Worm (Caenorhabditis elegans) whole organism, young adult: ENCODE data around the gene T26C5.2.
A peak's percentile ranks its signal among the peaks of the same experiment; 100 is the strongest.

Source experiments
- B0019.2 ChIP-seq: fragments of 200-800 bp; sonication (Bioruptor generic); conservative IDR thresholded peaks from 2 replicates; pipeline ENCODE4 v1.3.6; 2022; ENCODE audit warnings: missing genetic modification reagents, missing genetic modification characterization, missing compliant biosample characterization
- C17E4.6 ChIP-seq: fragments of 200-800 bp; sonication (Bioruptor generic); IDR thresholded peaks from 2 replicates; pipeline ENCODE4 v1.3.6; 2022; ENCODE audit warnings: missing genetic modification reagents, missing genetic modification characterization, missing compliant biosample characterization
- D2030.7 ChIP-seq: fragments of 200-800 bp; sonication (Bioruptor generic); IDR thresholded peaks from 2 replicates; pipeline ENCODE4 v1.3.6; 2022; ENCODE audit warnings: missing genetic modification reagents, missing genetic modification characterization, missing compliant biosample characterization
- F33H1.4 ChIP-seq: fragments of 200-800 bp; sonication (Bioruptor generic); IDR thresholded peaks from 2 replicates; pipeline ENCODE4 v1.3.6; 2022; ENCODE audit warnings: missing genetic modification reagents, missing genetic modification characterization, missing compliant biosample characterization
- F37B4.10 ChIP-seq: fragments of 200-800 bp; sonication (Bioruptor generic); IDR thresholded peaks from 2 replicates; pipeline ENCODE4 v1.3.6; 2022; ENCODE audit warnings: missing genetic modification characterization, missing compliant biosample characterization
- F39B2.1 ChIP-seq: fragments of 200-800 bp; sonication (Bioruptor generic); IDR thresholded peaks from 2 replicates; pipeline ENCODE4 v1.3.6; 2022; ENCODE audit warnings: missing genetic modification reagents, missing genetic modification characterization, missing compliant biosample characterization
- F52B5.7 ChIP-seq: sonication (generic microtip); optimal IDR thresholded peaks from 2 replicates; lab custom pipeline; 2016; ENCODE audit warnings: mild to moderate bottlenecking, missing genetic modification characterization, missing compliant biosample characterization
- F57A8.1 ChIP-seq: fragments of 200-800 bp; sonication (Bioruptor generic); optimal IDR thresholded peaks from 2 replicates; lab custom pipeline; 2018; ENCODE audit warnings: mild to moderate bottlenecking, missing genetic modification characterization, moderate library complexity, missing compliant biosample characterization
- F57C9.4 ChIP-seq: sonication (generic microtip); optimal IDR thresholded peaks from 2 replicates; lab custom pipeline; 2017; ENCODE audit warnings: mild to moderate bottlenecking, missing genetic modification characterization, missing compliant biosample characterization
- K11D2.4 ChIP-seq: fragments of 200-800 bp; sonication (Bioruptor generic); IDR thresholded peaks from 2 replicates; pipeline ENCODE4 v1.3.6; 2022; ENCODE audit warnings: missing genetic modification reagents, missing genetic modification characterization, missing compliant biosample characterization
- Y53G8AR.9 ChIP-seq: fragments of 200-800 bp; sonication (Bioruptor generic); conservative IDR thresholded peaks from 2 replicates; pipeline ENCODE4 v1.3.6; 2022; ENCODE audit warnings: missing genetic modification reagents, missing genetic modification characterization, missing compliant biosample characterization
- Y56A3A.18 ChIP-seq: fragments of 200-800 bp; sonication (Bioruptor generic); IDR thresholded peaks from 2 replicates; pipeline ENCODE4 v1.3.6; 2022; ENCODE audit warnings: missing genetic modification reagents, missing genetic modification characterization, missing compliant biosample characterization
- ZK185.1 ChIP-seq: sonication (generic microtip); optimal IDR thresholded peaks from 2 replicates; lab custom pipeline; 2016; ENCODE audit warnings: mild to moderate bottlenecking, missing genetic modification characterization, missing compliant biosample characterization; ENCODE audit not compliant: poor library complexity, severe bottlenecking
- athp-1 ChIP-seq: sonication (generic microtip); optimal IDR thresholded peaks from 2 replicates; lab custom pipeline; 2017; ENCODE audit warnings: mild to moderate bottlenecking, missing genetic modification characterization, missing compliant biosample characterization
- attf-6 ChIP-seq: fragments of 200-800 bp; sonication (Bioruptor generic); IDR thresholded peaks from 2 replicates; pipeline ENCODE4 v1.3.6; 2022; ENCODE audit warnings: missing genetic modification reagents, missing genetic modification characterization, missing compliant biosample characterization
- ccch-3 ChIP-seq: fragments of 200-800 bp; sonication (Bioruptor generic); optimal IDR thresholded peaks from 2 replicates; lab custom pipeline; 2018; ENCODE audit warnings: mild to moderate bottlenecking, missing genetic modification characterization, missing compliant biosample characterization
- ceh-100 ChIP-seq: fragments of 200-800 bp; sonication (Bioruptor generic); IDR thresholded peaks from 2 replicates; pipeline ENCODE4 v1.3.6; 2022; ENCODE audit warnings: missing genetic modification reagents, missing genetic modification characterization, missing compliant biosample characterization
- ceh-27 ChIP-seq: fragments of 200-800 bp; sonication (Bioruptor generic); optimal IDR thresholded peaks from 2 replicates; lab custom pipeline; 2018; ENCODE audit warnings: mild to moderate bottlenecking, missing genetic modification characterization, moderate library complexity, missing compliant biosample characterization
- ceh-40 ChIP-seq: fragments of 200-800 bp; sonication (Bioruptor generic); IDR thresholded peaks from 2 replicates; pipeline ENCODE4 v1.3.6; 2022; ENCODE audit warnings: missing genetic modification characterization, missing compliant biosample characterization
- ceh-79 ChIP-seq: sonication (generic microtip); optimal IDR thresholded peaks from 2 replicates; lab custom pipeline; 2017; ENCODE audit warnings: mild to moderate bottlenecking, missing genetic modification characterization, missing compliant biosample characterization
- ceh-91 ChIP-seq: fragments of 200-800 bp; sonication (Bioruptor generic); IDR thresholded peaks from 2 replicates; pipeline ENCODE4 v1.3.6; 2022; ENCODE audit warnings: missing genetic modification reagents, missing genetic modification characterization, missing compliant biosample characterization
- dpl-1 ChIP-seq: fragments of 150-350 bp; optimal IDR thresholded peaks from 2 replicates; lab custom pipeline; 2014; ENCODE audit warnings: missing biosample characterization, missing genetic modification reagents, missing genetic modification characterization
- efl-1 ChIP-seq: fragments of 150-350 bp; optimal IDR thresholded peaks from 2 replicates; lab custom pipeline; 2014; ENCODE audit warnings: missing biosample characterization, missing genetic modification reagents, missing genetic modification characterization
- egl-18 ChIP-seq: fragments of 200-800 bp; sonication (Bioruptor generic); IDR thresholded peaks from 2 replicates; pipeline ENCODE4 v1.3.6; 2022; ENCODE audit warnings: missing genetic modification reagents, missing genetic modification characterization, missing compliant biosample characterization
- ekl-4 ChIP-seq: fragments of 200-800 bp; sonication (Bioruptor generic); IDR thresholded peaks from 2 replicates; pipeline ENCODE4 v1.3.6; 2022; ENCODE audit warnings: missing genetic modification reagents, missing genetic modification characterization, missing compliant biosample characterization
- hmg-1.2 ChIP-seq: fragments of 200-800 bp; sonication (Bioruptor generic); IDR thresholded peaks from 2 replicates; pipeline ENCODE4 v1.3.6; 2022; ENCODE audit warnings: missing genetic modification reagents, missing genetic modification characterization, missing compliant biosample characterization
- hmg-20 ChIP-seq: fragments of 200-800 bp; sonication (Bioruptor generic); IDR thresholded peaks from 2 replicates; pipeline ENCODE4 v1.3.6; 2022; ENCODE audit warnings: missing genetic modification reagents, missing genetic modification characterization, missing compliant biosample characterization
- hsf-1 ChIP-seq: fragments of 200-800 bp; sonication (Bioruptor generic); IDR thresholded peaks from 2 replicates; pipeline ENCODE4 v1.3.6; 2022; ENCODE audit warnings: missing genetic modification reagents, missing genetic modification characterization, missing compliant biosample characterization
- lin-26 ChIP-seq: fragments of 200-800 bp; sonication (Bioruptor generic); IDR thresholded peaks from 2 replicates; pipeline ENCODE4 v1.3.6; 2022; ENCODE audit warnings: missing genetic modification reagents, missing genetic modification characterization, missing compliant biosample characterization
- lsl-1 ChIP-seq: fragments of 200-800 bp; sonication (Bioruptor generic); optimal IDR thresholded peaks from 2 replicates; lab custom pipeline; 2018; ENCODE audit warnings: mild to moderate bottlenecking, missing genetic modification characterization, moderate library complexity, missing compliant biosample characterization
- mcd-1 ChIP-seq: fragments of 200-800 bp; sonication (Bioruptor generic); IDR thresholded peaks from 2 replicates; pipeline ENCODE4 v1.3.6; 2022; ENCODE audit warnings: missing genetic modification reagents, missing genetic modification characterization, missing compliant biosample characterization
- mes-4 ChIP-seq: sonication (generic microtip); optimal IDR thresholded peaks from 2 replicates; lab custom pipeline; 2016; ENCODE audit warnings: missing genotype, missing genetic modification characterization, missing compliant biosample characterization
- nfyb-1 ChIP-seq: fragments of 200-800 bp; sonication (Bioruptor generic); IDR thresholded peaks from 2 replicates; pipeline ENCODE4 v1.3.6; 2022; ENCODE audit warnings: missing genetic modification reagents, missing genetic modification characterization, missing compliant biosample characterization
- nhr-120 ChIP-seq: fragments of 200-800 bp; sonication (Bioruptor generic); IDR thresholded peaks from 2 replicates; pipeline ENCODE4 v1.3.6; 2022; ENCODE audit warnings: missing genetic modification characterization, missing compliant biosample characterization
- nhr-27 ChIP-seq: fragments of 200-800 bp; sonication (Bioruptor generic); optimal IDR thresholded peaks from 2 replicates; lab custom pipeline; 2018; ENCODE audit warnings: mild to moderate bottlenecking, missing genetic modification characterization, moderate library complexity, missing compliant biosample characterization
- pha-4 ChIP-seq: fragments of 150-350 bp; sonication (generic microtip); optimal IDR thresholded peaks from 2 replicates; lab custom pipeline; 2014; ENCODE audit warnings: missing biosample characterization, missing genetic modification reagents, missing genetic modification characterization
- repo-1 ChIP-seq: sonication (generic microtip); optimal IDR thresholded peaks from 2 replicates; lab custom pipeline; 2017; ENCODE audit warnings: mild to moderate bottlenecking, missing genetic modification characterization, missing compliant biosample characterization
- rpc-1 ChIP-seq, 2 experiments: fragments of 150-350 bp in 1 of 2; sonication (generic microtip) in 1 of 2; optimal IDR thresholded peaks; 2 replicates each; lab custom pipeline; 2014 to 2018; ENCODE audit warnings: missing biosample characterization in 1 of 2, missing genetic modification characterization in 1 of 2, missing genetic modification reagents in 1 of 2, missing genotype in 1 of 2
- snpc-1.3 ChIP-seq: sonication (generic microtip); optimal IDR thresholded peaks from 2 replicates; lab custom pipeline; 2017; ENCODE audit warnings: missing genetic modification characterization, mild to moderate bottlenecking, missing compliant biosample characterization, antibody characterized with exemption, moderate library complexity, missing genotype, missing genetic modification reagents; ENCODE audit not compliant: insufficient read depth
- snpc-3.4 ChIP-seq: sonication (generic microtip); optimal IDR thresholded peaks from 2 replicates; lab custom pipeline; 2017; ENCODE audit warnings: missing genetic modification characterization, mild to moderate bottlenecking, missing compliant biosample characterization, antibody characterized with exemption, moderate library complexity, missing genotype, missing genetic modification reagents
- snpc-4 ChIP-seq, 5 experiments: fragments of 150-350 bp in 1 of 5; sonication (generic microtip) in 4 of 5; optimal IDR thresholded peaks; 2 replicates each; lab custom pipeline; 2014 to 2018; ENCODE audit warnings: missing genetic modification characterization in 5 of 5, missing biosample characterization in 3 of 5, antibody characterized with exemption in 2 of 5, mild to moderate bottlenecking in 2 of 5, missing compliant biosample characterization in 2 of 5, missing genotype in 2 of 5, moderate library complexity in 2 of 5, missing genetic modification reagents in 1 of 5
- sptf-2 ChIP-seq: fragments of 200-800 bp; sonication (Bioruptor generic); optimal IDR thresholded peaks from 2 replicates; lab custom pipeline; 2018; ENCODE audit warnings: mild to moderate bottlenecking, missing genetic modification characterization, missing compliant biosample characterization
- tbx-9 ChIP-seq: sonication (generic microtip); optimal IDR thresholded peaks from 2 replicates; lab custom pipeline; 2016; ENCODE audit warnings: borderline replicate concordance, missing genetic modification characterization, inconsistent platforms, missing compliant biosample characterization
- unc-130 ChIP-seq: sonication (generic microtip); optimal IDR thresholded peaks from 2 replicates; lab custom pipeline; 2016; ENCODE audit warnings: missing genetic modification reagents, missing genetic modification characterization, missing compliant biosample characterization
- zim-3 ChIP-seq: sonication (generic microtip); optimal IDR thresholded peaks from 2 replicates; lab custom pipeline; 2017; ENCODE audit warnings: mild to moderate bottlenecking, missing genetic modification characterization, moderate library complexity, missing compliant biosample characterization
- ztf-26 ChIP-seq: sonication (generic microtip); optimal IDR thresholded peaks from 2 replicates; lab custom pipeline; 2017; ENCODE audit warnings: missing genetic modification characterization, missing compliant biosample characterization
- ztf-6 ChIP-seq: fragments of 200-800 bp; sonication (Bioruptor generic); IDR thresholded peaks from 2 replicates; pipeline ENCODE4 v1.3.6; 2022; ENCODE audit warnings: missing genetic modification reagents, missing genetic modification characterization, missing compliant biosample characterization

The T26C5.2 gene

DNA sequence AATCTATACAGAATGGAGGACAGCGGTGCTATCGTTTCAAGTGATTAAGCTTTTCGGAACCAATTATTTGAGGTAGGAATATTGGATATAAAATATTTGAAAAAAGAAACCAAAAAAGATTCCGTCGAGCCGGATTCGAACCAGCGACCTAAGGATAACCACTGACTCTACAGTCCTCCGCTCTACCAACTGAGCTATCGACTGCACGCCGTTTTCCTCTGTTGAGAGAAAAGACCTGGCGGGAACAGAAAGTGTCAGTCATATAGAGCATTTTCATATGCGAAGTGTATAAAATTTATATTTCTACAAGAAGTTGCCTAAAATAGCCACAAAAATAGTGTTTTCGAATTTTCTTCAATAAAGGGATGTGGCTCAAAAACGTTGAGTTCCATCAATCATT, 21.3 kb upstream of the T26C5.2 start (continued):
- TF ChIP-seq zim-3 (tag; lab: Kevin White, UChicago) (no peak), ceh-79 (tag; lab: Kevin White, UChicago) (no peak), attf-6 (GFP tag; lab: Robert Waterston, UW) (no peak), nfyb-1 (GFP tag; lab: Robert Waterston, UW) (peak; percentile 86), lsl-1 (GFP tag; lab: Kevin White, UChicago) (peak; percentile 67), mcd-1 (peak; percentile 66), nhr-120 (GFP tag; lab: Robert Waterston, UW) (no peak), ceh-27 (GFP tag; lab: Kevin White, UChicago) (no peak), hmg-1.2 (GFP tag; lab: Robert Waterston, UW) (peak; percentile 67), ceh-40 (GFP tag; lab: Robert Waterston, UW) (no peak), athp-1 (tag; lab: Kevin White, UChicago) (peak; percentile 11), sptf-2 (GFP tag; lab: Kevin White, UChicago) (no peak), Y56A3A.18 (0 out of 2 replicates have a peak, but pooled peaks have one; percentile 47), ztf-6 (GFP tag; lab: Robert Waterston, UW) (no peak), lin-26 (peak; percentile 71; the same call in 1 of the 2 replicates), egl-18 (GFP tag; lab: Robert Waterston, UW) (no peak), nhr-27 (tag; lab: Kevin White, UChicago) (no peak), efl-1 (GFP tag; lab: Kevin White, UChicago) (no peak), rpc-1 (optimal IDR thresholded peaks at IDR 0.05; lab: Kevin White, UChicago) (peak; percentile 65), rpc-1 (tag; optimal IDR thresholded peaks at IDR 0.05; lab: Kevin White, UChicago) (peak; percentile 81), dpl-1 (no peak), F39B2.1 (no peak), mes-4 (tag; lab: Kevin White, UChicago) (peak; percentile 24), D2030.7 (peak; percentile 79), ccch-3 (GFP tag; lab: Kevin White, UChicago) (no peak), snpc-4 (GFP tag; optimal IDR thresholded peaks at IDR 0.05; lab: Kevin White, UChicago) (peak; percentile 90), snpc-4 (tag; optimal IDR thresholded peaks at IDR 0.05; lab: Kevin White, UChicago) (peak; percentile 95 to 97 (median 96)), ekl-4 (GFP tag; lab: Robert Waterston, UW) (peak; percentile 61), F57C9.4 (tag; lab: Kevin White, UChicago) (no peak), K11D2.4 (GFP tag; lab: Robert Waterston, UW) (no peak), repo-1 (tag; lab: Kevin White, UChicago) (peak; percentile 57), ztf-26 (tag; lab: Kevin White, UChicago) (no peak), C17E4.6 (GFP tag; lab: Robert Waterston, UW) (no peak), hsf-1 (GFP tag; lab: Robert Waterston, UW) (no peak; the same call in 1 of the 2 replicates), tbx-9 (no peak), F33H1.4 (GFP tag; lab: Robert Waterston, UW) (peak; percentile 77), hmg-20 (GFP tag; lab: Robert Waterston, UW) (peak; percentile 68; the same call in 1 of the 2 replicates), ZK185.1 (peak; percentile 63)

DNA sequence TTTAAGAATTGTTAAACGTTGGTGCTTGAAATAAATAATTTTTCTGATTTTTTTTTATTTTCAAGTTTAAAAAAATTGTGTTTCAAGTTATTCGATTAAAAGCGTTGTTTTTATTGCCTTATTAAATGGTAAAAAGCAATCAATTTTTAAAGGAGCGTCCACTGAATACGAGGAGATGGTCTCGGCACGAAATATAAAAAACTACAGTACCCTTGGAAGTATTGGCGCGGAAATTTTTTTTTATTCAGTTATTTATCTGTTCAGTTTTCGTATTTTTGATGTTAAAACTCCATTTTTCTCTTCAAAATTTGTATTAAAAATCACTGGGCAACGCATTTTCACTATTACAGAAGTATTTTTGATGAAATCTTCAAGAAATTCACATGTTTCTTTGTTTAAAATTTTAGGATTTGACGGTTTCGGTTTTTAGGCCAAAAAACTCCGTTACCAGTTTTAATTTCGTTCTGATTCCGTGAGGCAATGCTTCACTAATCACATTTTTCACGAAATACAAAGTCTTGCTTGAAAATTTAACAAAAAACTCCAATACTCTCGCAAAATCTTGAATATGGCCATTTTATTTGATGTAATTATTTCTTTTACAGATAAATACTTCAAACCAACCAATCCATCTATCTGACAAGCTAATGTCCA, 19.8 kb upstream of the T26C5.2 start, which contains the start of gene znfx-1:
Gene znfx-1, plus strand, starts transcription at position 604 of the 654 bp plus-strand sequence.
- peak; percentile 83 for TF ChIP-seq dpl-1
- no peak for TF ChIP-seq F57A8.1 (GFP tag; lab: Kevin White, UChicago)
- TF ChIP-seq D2030.7: peak; percentile 85
- peak; percentile 96 for TF ChIP-seq F33H1.4 (GFP tag; lab: Robert Waterston, UW)
- no peak for TF ChIP-seq ceh-100
- peak; percentile 34 for TF ChIP-seq unc-130 (GFP tag; lab: Kevin White, UChicago)
- peak; percentile 62 for TF ChIP-seq snpc-1.3 (tag; lab: Kevin White, UChicago)
- TF ChIP-seq B0019.2 (GFP tag; lab: Robert Waterston, UW): peak; percentile 60; the same call in 1 of the 2 replicates
- 0 out of 2 replicates have a peak, but pooled peaks have one; percentile 24 for TF ChIP-seq Y53G8AR.9 (GFP tag; lab: Robert Waterston, UW)
- no peak for TF ChIP-seq pha-4 (tag; lab: Kevin White, UChicago)
- peak; percentile 84 for TF ChIP-seq snpc-3.4 (tag; lab: Kevin White, UChicago)
- TF ChIP-seq ceh-91: peak; percentile 80
- TF ChIP-seq F37B4.10: no peak
- no peak for TF ChIP-seq F52B5.7 (tag; lab: Kevin White, UChicago)
- no peak for TF ChIP-seq rpc-1 (optimal IDR thresholded peaks at IDR 0.05; lab: Kevin White, UChicago)
- peak; percentile 0 for TF ChIP-seq rpc-1 (tag; optimal IDR thresholded peaks at IDR 0.05; lab: Kevin White, UChicago)
